Fruit fly (Drosophila melanogaster) Kc167 (cell line): ENCODE results near the gene Gr64e.

ENCODE experiments used
- Sin3A ChIP-seq: fragments of >200 bp; optimal IDR thresholded peaks from 2 replicates; lab custom pipeline; 2018; ENCODE audit warnings: missing external identifiers
- h ChIP-seq: fragments of >200 bp; optimal IDR thresholded peaks from 3 replicates; lab custom pipeline; 2018; ENCODE audit warnings: missing external identifiers
- psq ChIP-seq: fragments of >200 bp; optimal IDR thresholded peaks from 2 replicates; lab custom pipeline; 2017; ENCODE audit warnings: missing external identifiers

DNA sequence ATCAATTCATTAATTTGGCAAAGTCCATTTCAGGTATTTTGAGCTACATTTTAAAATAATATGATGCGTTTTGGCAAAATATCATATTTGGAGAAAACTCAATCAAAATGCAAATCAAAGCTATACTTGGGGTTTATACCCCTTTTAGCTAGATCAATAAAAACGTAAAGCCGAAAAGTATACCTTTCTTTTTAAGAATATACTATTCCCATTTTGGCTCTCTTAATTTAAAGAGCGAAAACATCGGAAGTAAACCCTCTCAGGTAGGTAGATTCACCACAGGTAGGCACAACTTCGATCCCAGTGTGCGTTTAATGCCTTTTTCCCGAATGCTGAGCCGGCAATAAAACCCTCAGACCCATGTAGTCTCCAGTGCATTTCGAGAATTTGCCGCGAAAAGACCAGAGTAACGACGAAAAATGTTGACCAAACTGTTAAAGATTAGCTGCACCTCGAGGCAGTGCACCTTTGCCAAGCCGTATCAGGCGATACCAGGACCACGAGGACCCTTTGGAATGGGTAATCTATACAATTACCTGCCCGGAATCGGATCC, 30.1 kb downstream of the Gr64e start, which contains the start of gene dib:
- TF ChIP-seq h (lab: Kevin White, UChicago) (no peak), psq (no peak), Sin3A (lab: Kevin White, UChicago) (no peak)
